Fruit fly (Drosophila melanogaster): ENCODE data around the gene mts.
A peak's percentile ranks its signal among the peaks of the same experiment; 100 is the strongest.

Gene mts

DNA sequence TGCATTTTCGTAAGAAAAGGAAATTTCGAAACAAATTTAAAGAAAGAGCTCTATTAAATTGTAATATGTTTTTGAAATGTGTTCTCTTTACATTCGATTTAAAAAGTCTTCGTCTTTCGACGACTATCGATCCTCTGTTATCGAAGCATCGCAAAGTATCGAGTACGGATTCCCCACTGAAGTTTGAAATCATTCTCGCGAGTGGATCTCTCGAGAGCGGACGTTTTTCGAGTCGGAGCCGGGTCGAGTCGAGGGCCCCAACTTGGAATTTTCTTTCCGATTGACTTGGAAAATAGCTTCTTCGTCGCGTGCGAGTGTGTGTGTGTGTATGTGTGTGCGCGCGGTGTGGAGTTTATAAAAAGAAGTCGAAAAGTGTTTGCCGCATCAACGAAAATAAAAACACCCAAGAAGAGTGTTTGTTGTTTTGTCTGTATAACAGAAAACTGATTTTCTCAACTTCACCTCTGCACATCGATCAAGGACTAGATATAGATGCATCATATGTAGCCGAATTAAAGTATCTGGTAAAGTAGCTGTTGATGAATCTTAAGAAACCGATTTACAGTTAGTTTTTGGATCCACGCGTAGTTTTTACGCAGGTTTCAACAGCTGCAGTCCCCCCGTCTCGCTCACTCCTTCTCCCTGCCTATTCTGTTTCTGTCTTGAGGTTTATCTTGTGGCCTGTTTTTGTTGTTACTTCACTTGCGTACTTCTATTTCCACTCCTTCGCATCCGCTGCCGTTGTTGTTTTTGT lies 16.0 kb upstream of the mts start, which contains the start of gene LanB1:
TSS of gene LanB1 (plus strand) at position 190 of the 754 bp plus-strand sequence.
- peak; percentile 31 for TF ChIP-seq fkh (GFP tag; optimal IDR thresholded peaks at IDR 0.05)
- no peak for TF ChIP-seq Eip93F (GFP tag; optimal IDR thresholded peaks at IDR 0.05)
- no peak; the same call in 1 of the 2 replicates for TF ChIP-seq CG11294 (GFP tag; IDR thresholded peaks at IDR 0.05)
- TF ChIP-seq CG31627 (GFP tag; optimal IDR thresholded peaks at IDR 0.05), result no peak
- no peak for TF ChIP-seq CG8319 (GFP tag; optimal IDR thresholded peaks at IDR 0.05)
- no peak for TF ChIP-seq CG1621 (tag; optimal IDR thresholded peaks at IDR 0.05)
- TF ChIP-seq Gug (GFP tag; IDR thresholded peaks at IDR 0.05), result no peak
- TF ChIP-seq svp (GFP tag), result no peak
- no peak for TF ChIP-seq spab (GFP tag; optimal IDR thresholded peaks at IDR 0.05)
- TF ChIP-seq CG8632 (GFP tag; optimal IDR thresholded peaks at IDR 0.05), result no peak
- TF ChIP-seq Smox (GFP tag; optimal IDR thresholded peaks at IDR 0.05), result no peak
- no peak for TF ChIP-seq CG16779 (tag; optimal IDR thresholded peaks at IDR 0.05)
- TF ChIP-seq CG6808 (GFP tag; optimal IDR thresholded peaks at IDR 0.05), result peak; percentile 2
- no peak for TF ChIP-seq Eip75B (GFP tag; optimal IDR thresholded peaks at IDR 0.05)
- peak; percentile 43 for TF ChIP-seq CG6276 (GFP tag; optimal IDR thresholded peaks at IDR 0.05)
- TF ChIP-seq acj6 (GFP tag; optimal IDR thresholded peaks at IDR 0.05), result no peak
- TF ChIP-seq Ets21C (GFP tag; optimal IDR thresholded peaks at IDR 0.05), result no peak
- TF ChIP-seq Lpt (GFP tag; optimal IDR thresholded peaks at IDR 0.05), result peak; percentile 44
- TF ChIP-seq lz (GFP tag; optimal IDR thresholded peaks at IDR 0.05), result no peak
- TF ChIP-seq cyc (GFP tag; optimal IDR thresholded peaks at IDR 0.05), result no peak
- TF ChIP-seq Blimp-1 (GFP tag; optimal IDR thresholded peaks at IDR 0.05), result no peak
- no peak for TF ChIP-seq Hr39 (GFP tag; optimal IDR thresholded peaks at IDR 0.05)
- TF ChIP-seq eg (GFP tag; IDR thresholded peaks at IDR 0.05), result 0 out of 3 replicates have a peak, but pooled peaks have one; percentile 40
- TF ChIP-seq fd59A (GFP tag; optimal IDR thresholded peaks at IDR 0.05), result no peak
- no peak for TF ChIP-seq esn (GFP tag; optimal IDR thresholded peaks at IDR 0.05)
- no peak for TF ChIP-seq topi (GFP tag; optimal IDR thresholded peaks at IDR 0.05)
- no peak for TF ChIP-seq CG6792 (GFP tag; optimal IDR thresholded peaks at IDR 0.05)
- TF ChIP-seq CG6854 (GFP tag; optimal IDR thresholded peaks at IDR 0.05), result peak; percentile 39
- TF ChIP-seq CG34406 (GFP tag; optimal IDR thresholded peaks at IDR 0.05), result no peak
- peak; percentile 47; the same call in 1 of the 3 replicates for TF ChIP-seq CG8119 (GFP tag; IDR thresholded peaks at IDR 0.05)
- TF ChIP-seq CG3032 (tag; optimal IDR thresholded peaks at IDR 0.05), result no peak
- no peak for TF ChIP-seq Hr38 (GFP tag; optimal IDR thresholded peaks at IDR 0.05)
- no peak for TF ChIP-seq CG32006 (GFP tag; optimal IDR thresholded peaks at IDR 0.05)
- peak; percentile 21 to 51 for TF ChIP-seq ss (GFP tag; optimal IDR thresholded peaks at IDR 0.05)
- no peak for TF ChIP-seq net (GFP tag; optimal IDR thresholded peaks at IDR 0.05)
- no peak for TF ChIP-seq pdm3 (GFP tag; optimal IDR thresholded peaks at IDR 0.05)
- TF ChIP-seq salr (GFP tag; optimal IDR thresholded peaks at IDR 0.05), result no peak
- TF ChIP-seq CG9139 (GFP tag; optimal IDR thresholded peaks at IDR 0.05), result no peak
- TF ChIP-seq Eip78C (GFP tag), result no peak
- TF ChIP-seq CG6163 (GFP tag; IDR thresholded peaks at IDR 0.05), result peak; percentile 64; the same call in 2 of the 3 replicates
- TF ChIP-seq fd85E (GFP tag; optimal IDR thresholded peaks at IDR 0.05), result no peak
- no peak for TF ChIP-seq Sox14 (GFP tag; optimal IDR thresholded peaks at IDR 0.05)
- no peak for TF ChIP-seq CG11902 (GFP tag; optimal IDR thresholded peaks at IDR 0.05)
- no peak for TF ChIP-seq Sox102F (GFP tag; optimal IDR thresholded peaks at IDR 0.05)
- no peak for TF ChIP-seq Ets96B (tag; optimal IDR thresholded peaks at IDR 0.05)
- no peak for TF ChIP-seq Sox15 (GFP tag; optimal IDR thresholded peaks at IDR 0.05)
- TF ChIP-seq CG7368 (GFP tag; optimal IDR thresholded peaks at IDR 0.05), result no peak
- TF ChIP-seq CG4318 (GFP tag; optimal IDR thresholded peaks at IDR 0.05), result no peak
- TF ChIP-seq achi (GFP tag; optimal IDR thresholded peaks at IDR 0.05), result no peak
- TF ChIP-seq dac (GFP tag; optimal IDR thresholded peaks at IDR 0.05), result no peak
- TF ChIP-seq OdsH (GFP tag; optimal IDR thresholded peaks at IDR 0.05), result no peak
- peak; percentile 45; the same call in 1 of the 2 replicates for TF ChIP-seq CG15336 (GFP tag; IDR thresholded peaks at IDR 0.05)
